Fruit fly (Drosophila melanogaster): ENCODE measurements around the gene Ugt37A1.

Gene Ugt37A1

DNA sequence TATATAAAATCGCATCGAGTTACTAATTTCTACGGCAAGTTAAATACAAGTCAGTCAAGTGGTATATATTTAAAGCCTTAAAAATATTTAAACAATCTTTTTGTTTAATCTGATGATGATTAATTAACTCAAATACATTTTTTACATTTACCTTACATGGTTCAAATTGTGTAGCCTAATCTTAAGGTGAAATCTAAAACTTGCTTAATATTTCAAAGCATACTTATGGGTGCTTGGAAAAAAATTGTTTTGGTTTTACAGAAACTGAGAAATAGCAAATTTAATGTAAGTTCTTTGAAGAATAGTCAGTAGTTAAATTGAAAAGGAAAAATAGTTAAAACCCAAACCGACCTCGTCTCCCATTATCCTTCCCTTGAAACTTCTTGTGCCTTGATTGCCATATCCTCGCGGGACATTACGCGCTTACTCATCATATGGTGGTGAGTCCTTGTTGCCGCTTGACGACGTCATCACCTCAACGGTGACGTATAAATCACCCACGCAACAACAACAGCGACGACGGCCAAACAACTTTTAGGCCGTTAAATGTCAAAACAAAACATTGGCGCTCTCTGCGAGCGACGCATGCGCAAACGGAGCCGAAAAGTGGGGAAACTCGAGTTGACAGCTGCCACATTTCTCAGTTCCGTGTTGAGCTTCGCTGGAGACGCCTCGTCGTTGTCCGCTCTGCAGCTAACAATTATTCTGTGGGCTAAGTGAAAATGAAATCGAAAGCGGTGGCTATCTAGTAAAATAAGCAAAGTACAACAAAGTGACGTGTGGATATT lies 32.5 kb downstream of the Ugt37A1 start (continued):
- TF ChIP-seq CG3163 (GFP tag; optimal IDR thresholded peaks at IDR 0.05) (no peak), Fer2 (tag; optimal IDR thresholded peaks at IDR 0.05) (no peak), zf30C (GFP tag; optimal IDR thresholded peaks at IDR 0.05) (no peak), row (GFP tag; IDR thresholded peaks at IDR 0.05) (no peak), CG11723 (GFP tag; optimal IDR thresholded peaks at IDR 0.05) (no peak), zfh1 (GFP tag; IDR thresholded peaks at IDR 0.05) (no peak), lmd (GFP tag; IDR thresholded peaks at IDR 0.05) (no peak), CG30431 (GFP tag; optimal IDR thresholded peaks at IDR 0.05) (no peak), seq (GFP tag; IDR thresholded peaks at IDR 0.05) (peak; percentile 40; the same call in 1 of the 2 replicates), BtbVII (GFP tag; optimal IDR thresholded peaks at IDR 0.05) (peak; percentile 72), trem (tag; optimal IDR thresholded peaks at IDR 0.05) (no peak), Taf1 (GFP tag; IDR thresholded peaks at IDR 0.05) (no peak), CG9215 (GFP tag; IDR thresholded peaks at IDR 0.05) (no peak), pho (GFP tag; optimal IDR thresholded peaks at IDR 0.05) (no peak), Camta (GFP tag; optimal IDR thresholded peaks at IDR 0.05) (no peak), sd (tag; optimal IDR thresholded peaks at IDR 0.05) (no peak), lilli (GFP tag; optimal IDR thresholded peaks at IDR 0.05) (no peak), Dip3 (GFP tag; optimal IDR thresholded peaks at IDR 0.05) (no peak), bbx (GFP tag; IDR thresholded peaks at IDR 0.05; ENCODE audit: partially characterized antibody) (peak; percentile 18; the same call in 1 of the 2 replicates), CG11398 (GFP tag; optimal IDR thresholded peaks at IDR 0.05) (no peak), HmgZ (tag; optimal IDR thresholded peaks at IDR 0.05) (peak; percentile 12), Blimp-1 (GFP tag; optimal IDR thresholded peaks at IDR 0.05) (peak; percentile 66), sna (GFP tag; IDR thresholded peaks at IDR 0.05; ENCODE audit: partially characterized antibody) (no peak), sens-2 (GFP tag; IDR thresholded peaks at IDR 0.05) (no peak), cwo (GFP tag; optimal IDR thresholded peaks at IDR 0.05) (no peak), sr (GFP tag; IDR thresholded peaks at IDR 0.05) (0 out of 3 replicates have a peak, but pooled peaks have one; percentile 36), CG4854 (GFP tag; optimal IDR thresholded peaks at IDR 0.05) (no peak), CG10431 (GFP tag; optimal IDR thresholded peaks at IDR 0.05) (no peak), CG11504 (tag; optimal IDR thresholded peaks at IDR 0.05) (peak; percentile 12), CG12236 (GFP tag; optimal IDR thresholded peaks at IDR 0.05) (no peak), hb (GFP tag; IDR thresholded peaks at IDR 0.05; ENCODE audit: partially characterized antibody) (no peak), Fer1 (GFP tag; optimal IDR thresholded peaks at IDR 0.05) (peak; percentile 61), exex (tag; optimal IDR thresholded peaks at IDR 0.05) (peak; percentile 38), CG1832 (GFP tag; optimal IDR thresholded peaks at IDR 0.05) (no peak), emc (GFP tag; optimal IDR thresholded peaks at IDR 0.05) (no peak), bsh (GFP tag; optimal IDR thresholded peaks at IDR 0.05) (no peak), CG33557 (GFP tag; optimal IDR thresholded peaks at IDR 0.05) (no peak), CG13894 (tag; optimal IDR thresholded peaks at IDR 0.05) (peak; percentile 20), cas (GFP tag; IDR thresholded peaks at IDR 0.05) (no peak), croc (GFP tag; conservative IDR thresholded peaks at IDR 0.05) (no peak), amos (GFP tag; IDR thresholded peaks at IDR 0.05; ENCODE audit: partially characterized antibody) (0 out of 2 replicates have a peak, but pooled peaks have one; percentile 10), CTCF (GFP tag; optimal IDR thresholded peaks at IDR 0.05) (peak; percentile 62), ATbp (GFP tag; optimal IDR thresholded peaks at IDR 0.05) (no peak), grn (GFP tag; optimal IDR thresholded peaks at IDR 0.05) (peak; percentile 81), ac (GFP tag; optimal IDR thresholded peaks at IDR 0.05) (no peak), ewg (GFP tag; optimal IDR thresholded peaks at IDR 0.05) (peak; percentile 88), CG17361 (GFP tag; IDR thresholded peaks at IDR 0.05) (no peak), Sry-β (GFP tag; optimal IDR thresholded peaks at IDR 0.05) (no peak), Mes4 (GFP tag; optimal IDR thresholded peaks at IDR 0.05) (no peak), CG10565 (GFP tag; optimal IDR thresholded peaks at IDR 0.05) (no peak)

Measured in whole organism, embryonic.